Worm (Caenorhabditis elegans) whole organism, L2 larva: Measurements from ENCODE around the gene F46G11.6.

Experiments
- C34F6.9 ChIP-seq: fragments of 150-350 bp; optimal IDR thresholded peaks from 2 replicates; lab custom pipeline; 2014; ENCODE audit warnings: missing biosample characterization, missing genetic modification characterization
- F13H6.1 ChIP-seq: sonication (generic microtip); optimal IDR thresholded peaks from 2 replicates; lab custom pipeline; 2016; ENCODE audit warnings: missing genetic modification characterization, missing compliant biosample characterization
- R02D3.7 ChIP-seq: fragments of 150-350 bp; optimal IDR thresholded peaks from 2 replicates; lab custom pipeline; 2014; ENCODE audit warnings: missing biosample characterization, missing genetic modification characterization
- Y55F3AM.14 ChIP-seq: fragments of 200-800 bp; sonication (Bioruptor generic); optimal IDR thresholded peaks from 2 replicates; lab custom pipeline; 2018; ENCODE audit warnings: mild to moderate bottlenecking, missing genetic modification characterization, missing compliant biosample characterization
- alr-1 ChIP-seq: fragments of 150-350 bp; optimal IDR thresholded peaks from 2 replicates; lab custom pipeline; 2014; ENCODE audit warnings: missing biosample characterization, missing genetic modification characterization
- aly-2 ChIP-seq: fragments of 150-350 bp; optimal IDR thresholded peaks from 2 replicates; lab custom pipeline; 2014; ENCODE audit warnings: missing biosample characterization, missing genetic modification characterization
- ama-1 ChIP-seq: fragments of 150-350 bp; optimal IDR thresholded peaks from 2 replicates; lab custom pipeline; 2018; ENCODE audit warnings: inconsistent platforms
- blmp-1 ChIP-seq: sonication (generic microtip); optimal IDR thresholded peaks from 2 replicates; lab custom pipeline; 2017; ENCODE audit warnings: missing genetic modification characterization, mild to moderate bottlenecking, missing compliant biosample characterization, antibody characterized with exemption, moderate library complexity; ENCODE audit not compliant: insufficient read depth
- ceh-16 ChIP-seq: fragments of 150-350 bp; optimal IDR thresholded peaks from 2 replicates; lab custom pipeline; 2014; ENCODE audit warnings: missing biosample characterization, missing genetic modification characterization
- ceh-82 ChIP-seq: fragments of 150-350 bp; optimal IDR thresholded peaks from 2 replicates; lab custom pipeline; 2014; ENCODE audit warnings: missing biosample characterization, missing genetic modification characterization
- crh-2 ChIP-seq: sonication (generic microtip); optimal IDR thresholded peaks from 2 replicates; lab custom pipeline; 2017; ENCODE audit warnings: missing biosample characterization, missing genetic modification characterization
- dmd-4 ChIP-seq: sonication (generic microtip); optimal IDR thresholded peaks from 2 replicates; lab custom pipeline; 2017; ENCODE audit warnings: missing biosample characterization, missing genetic modification characterization
- egl-27 ChIP-seq: sonication (generic microtip); optimal IDR thresholded peaks from 3 replicates; lab custom pipeline; 2017; ENCODE audit warnings: missing biosample characterization, missing genetic modification reagents, missing genetic modification characterization
- elt-3 ChIP-seq: sonication (generic microtip); optimal IDR thresholded peaks from 2 replicates; lab custom pipeline; 2017; ENCODE audit warnings: missing biosample characterization, missing genetic modification characterization
- fos-1 ChIP-seq: fragments of 150-350 bp; optimal IDR thresholded peaks from 2 replicates; lab custom pipeline; 2014; ENCODE audit warnings: missing biosample characterization, missing genetic modification characterization
- lin-11 ChIP-seq: fragments of 150-350 bp; sonication (generic microtip); optimal IDR thresholded peaks from 2 replicates; lab custom pipeline; 2014; ENCODE audit warnings: missing biosample characterization, missing genetic modification characterization, inconsistent platforms, mixed read lengths
- lin-13 ChIP-seq: fragments of 150-350 bp; optimal IDR thresholded peaks from 2 replicates; lab custom pipeline; 2014; ENCODE audit warnings: missing biosample characterization, missing genetic modification reagents, missing genetic modification characterization
- lin-39 ChIP-seq: fragments of 150-350 bp; optimal IDR thresholded peaks from 2 replicates; lab custom pipeline; 2014; ENCODE audit warnings: missing biosample characterization, missing genetic modification reagents, missing genetic modification characterization
- lsy-2 ChIP-seq, 2 experiments: fragments of 150-350 bp in 1 of 2; sonication (generic microtip) in 1 of 2; optimal IDR thresholded peaks; 2 replicates each; lab custom pipeline; 2014 to 2017; ENCODE audit warnings: missing biosample characterization in 2 of 2, missing genetic modification characterization in 2 of 2
- mab-5 ChIP-seq: fragments of 150-350 bp; optimal IDR thresholded peaks from 2 replicates; lab custom pipeline; 2014; ENCODE audit warnings: missing biosample characterization, missing genetic modification characterization
- mbf-1 ChIP-seq: sonication (generic microtip); optimal IDR thresholded peaks from 2 replicates; lab custom pipeline; 2017; ENCODE audit warnings: missing biosample characterization, missing genetic modification characterization
- mdl-1 ChIP-seq, 2 experiments: fragments of 150-350 bp in 1 of 2; sonication (generic microtip) in 1 of 2; optimal IDR thresholded peaks; 2 replicates each; lab custom pipeline; 2017; ENCODE audit warnings: missing biosample characterization in 2 of 2, missing genetic modification characterization in 2 of 2
- nhr-11 ChIP-seq: fragments of 150-350 bp; optimal IDR thresholded peaks from 2 replicates; lab custom pipeline; 2014; ENCODE audit warnings: missing biosample characterization, missing genetic modification characterization
- nhr-12 ChIP-seq: fragments of 150-350 bp; optimal IDR thresholded peaks from 2 replicates; lab custom pipeline; 2014; ENCODE audit warnings: missing biosample characterization, missing genetic modification characterization
- nhr-129 ChIP-seq: fragments of 150-350 bp; optimal IDR thresholded peaks from 2 replicates; lab custom pipeline; 2014; ENCODE audit warnings: missing biosample characterization, missing genetic modification characterization
- nhr-21 ChIP-seq: fragments of 150-350 bp; optimal IDR thresholded peaks from 2 replicates; lab custom pipeline; 2014; ENCODE audit warnings: missing biosample characterization, missing genetic modification characterization
- nhr-23 ChIP-seq: fragments of 150-350 bp; optimal IDR thresholded peaks from 2 replicates; lab custom pipeline; 2014; ENCODE audit warnings: missing biosample characterization, missing genetic modification reagents, missing genetic modification characterization
- nhr-237 ChIP-seq: fragments of 150-350 bp; optimal IDR thresholded peaks from 2 replicates; lab custom pipeline; 2014; ENCODE audit warnings: missing biosample characterization, missing genetic modification characterization
- nhr-25 ChIP-seq: fragments of 150-350 bp; sonication (generic microtip); optimal IDR thresholded peaks from 3 replicates; lab custom pipeline; 2014; ENCODE audit warnings: missing biosample characterization, missing genetic modification characterization
- nhr-6 ChIP-seq: fragments of 150-350 bp; optimal IDR thresholded peaks from 2 replicates; lab custom pipeline; 2014; ENCODE audit warnings: missing biosample characterization, missing genetic modification characterization
- nhr-77 ChIP-seq: fragments of 150-350 bp; optimal IDR thresholded peaks from 2 replicates; lab custom pipeline; 2014; ENCODE audit warnings: missing biosample characterization, missing genetic modification characterization
- peb-1 ChIP-seq: fragments of 150-350 bp; optimal IDR thresholded peaks from 2 replicates; lab custom pipeline; 2014; ENCODE audit warnings: missing biosample characterization, missing genetic modification characterization
- sem-4 ChIP-seq: fragments of 150-350 bp; optimal IDR thresholded peaks from 2 replicates; lab custom pipeline; 2014; ENCODE audit warnings: missing biosample characterization, missing genetic modification reagents, missing genetic modification characterization
- skn-1 ChIP-seq: sonication (generic microtip); optimal IDR thresholded peaks from 2 replicates; lab custom pipeline; 2017; ENCODE audit warnings: missing biosample characterization, missing genetic modification characterization
- sma-3 ChIP-seq: sonication (generic microtip); optimal IDR thresholded peaks from 2 replicates; lab custom pipeline; 2016; ENCODE audit warnings: missing genetic modification reagents, missing genetic modification characterization, missing compliant biosample characterization
- sma-9 ChIP-seq, 2 experiments: fragments of 150-350 bp in 1 of 2; sonication (generic microtip) in 1 of 2; optimal IDR thresholded peaks; 2 replicates each; lab custom pipeline; 2014 to 2016; ENCODE audit warnings: missing genetic modification characterization in 2 of 2, mild to moderate bottlenecking in 1 of 2, missing biosample characterization in 1 of 2, missing compliant biosample characterization in 1 of 2, missing genetic modification reagents in 1 of 2, moderate library complexity in 1 of 2
- snpc-4 ChIP-seq: fragments of 150-350 bp; optimal IDR thresholded peaks from 2 replicates; lab custom pipeline; 2014; ENCODE audit warnings: missing biosample characterization, missing genetic modification characterization
- unc-39 ChIP-seq: fragments of 150-350 bp; optimal IDR thresholded peaks from 2 replicates; lab custom pipeline; 2014; ENCODE audit warnings: missing biosample characterization, missing genetic modification characterization
- unc-55 ChIP-seq: fragments of 150-350 bp; sonication (generic microtip); optimal IDR thresholded peaks from 3 replicates; lab custom pipeline; 2014; ENCODE audit warnings: missing biosample characterization, missing genetic modification reagents, missing genetic modification characterization
- unc-62 ChIP-seq: fragments of 150-350 bp; optimal IDR thresholded peaks from 2 replicates; lab custom pipeline; 2014; ENCODE audit warnings: missing biosample characterization, missing genetic modification reagents, missing genetic modification characterization
- zag-1 ChIP-seq: fragments of 150-350 bp; optimal IDR thresholded peaks from 2 replicates; lab custom pipeline; 2014; ENCODE audit warnings: missing biosample characterization, missing genetic modification characterization
- ztf-11 ChIP-seq: sonication (generic microtip); optimal IDR thresholded peaks from 2 replicates; lab custom pipeline; 2017; ENCODE audit warnings: missing biosample characterization, missing genetic modification characterization
- ztf-4 ChIP-seq: fragments of 150-350 bp; optimal IDR thresholded peaks from 2 replicates; lab custom pipeline; 2014; ENCODE audit warnings: missing biosample characterization, missing genetic modification characterization

The F46G11.6 gene

DNA sequence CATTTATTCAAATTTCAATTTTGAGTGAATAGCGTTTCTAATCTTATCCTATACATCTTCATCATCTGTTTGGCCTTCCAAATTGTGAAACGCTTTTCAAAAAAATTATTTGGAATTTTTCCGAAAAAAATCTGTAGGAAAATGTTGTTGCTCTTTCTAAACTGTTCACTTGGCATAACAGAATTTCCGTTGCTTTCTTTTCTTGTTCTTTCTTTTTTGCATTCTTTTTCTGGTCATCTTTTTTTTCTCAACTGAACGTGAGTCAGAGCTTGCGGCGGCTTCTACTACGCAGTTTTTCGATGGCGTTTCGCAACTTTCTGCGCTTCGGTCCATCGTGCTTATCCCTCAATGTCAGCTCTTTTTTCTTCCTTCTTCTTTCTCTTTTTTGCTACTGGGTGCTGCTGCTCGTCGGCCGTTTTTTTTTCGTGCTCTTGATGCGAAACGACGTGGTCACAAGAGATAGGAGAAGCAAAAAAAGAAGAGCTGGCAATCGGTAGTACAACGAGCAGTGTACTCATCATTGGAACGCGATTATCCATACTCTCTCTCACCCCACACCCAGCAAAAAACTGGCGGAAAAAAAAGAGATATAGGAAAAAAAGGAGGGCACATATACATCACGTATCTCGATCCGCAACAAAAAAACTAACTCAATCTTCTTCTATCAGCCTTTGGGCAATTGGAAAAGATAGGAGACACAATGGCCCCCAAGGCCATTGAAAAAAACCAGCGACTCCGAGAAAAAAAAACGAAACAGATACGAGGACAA lies 33.6 kb downstream of the F46G11.6 start (continued):
- TF ChIP-seq peb-1 (tag; lab: Kevin White, UChicago) (no peak), lin-11 (no peak)

DNA sequence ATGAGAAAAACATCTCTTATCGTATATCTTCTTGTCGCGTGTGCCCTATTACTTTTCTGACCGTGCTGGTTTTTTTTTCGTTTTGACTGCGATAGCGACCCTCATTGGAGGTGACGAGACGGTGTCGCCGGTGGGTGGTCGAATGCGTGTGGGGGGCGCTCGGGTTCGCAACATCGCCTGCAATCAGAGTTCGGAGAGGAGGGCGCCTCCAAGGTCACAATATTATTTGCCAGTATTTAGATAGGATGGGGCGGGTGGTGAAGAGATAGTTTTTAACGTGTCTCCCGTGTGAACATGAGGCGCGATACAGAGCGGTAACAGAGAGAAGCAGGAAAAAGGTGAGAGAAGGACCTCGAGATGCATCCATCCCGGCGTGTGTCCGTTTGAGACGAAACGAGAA lies 34.6 kb downstream of the F46G11.6 start:
- TF ChIP-seq blmp-1 (tag; lab: Kevin White, UChicago), result peak; percentile 21
- peak; percentile 50 for TF ChIP-seq nhr-25 (tag; lab: Kevin White, UChicago)
- TF ChIP-seq ztf-11 (tag; lab: Kevin White, UChicago), result no peak
- no peak for TF ChIP-seq unc-62
- TF ChIP-seq F13H6.1 (tag; lab: Kevin White, UChicago), result peak; percentile 1
- TF ChIP-seq snpc-4, result no peak
- TF ChIP-seq peb-1 (tag; lab: Kevin White, UChicago), result no peak
- TF ChIP-seq sma-9 (GFP tag; optimal IDR thresholded peaks at IDR 0.05; lab: Kevin White, UChicago), result peak; percentile 20
- no peak for TF ChIP-seq sma-9 (tag; optimal IDR thresholded peaks at IDR 0.05; lab: Kevin White, UChicago)
- TF ChIP-seq ceh-16, result peak; percentile 59
- no peak for TF ChIP-seq mab-5 (tag; lab: Kevin White, UChicago)
- peak; percentile 30 for TF ChIP-seq nhr-21 (tag; lab: Kevin White, UChicago)
- peak in 1 of 2 experiments; percentile 23 for TF ChIP-seq mdl-1 (tag; optimal IDR thresholded peaks at IDR 0.05; lab: Kevin White, UChicago)
- no peak for TF ChIP-seq dmd-4 (tag; lab: Kevin White, UChicago)
- no peak for TF ChIP-seq ama-1
- TF ChIP-seq nhr-237 (tag; lab: Kevin White, UChicago), result no peak
- TF ChIP-seq ceh-82 (tag; lab: Kevin White, UChicago), result no peak
- TF ChIP-seq sma-3, result peak; percentile 44
- no peak for TF ChIP-seq nhr-129 (tag; lab: Kevin White, UChicago)
- no peak for TF ChIP-seq lin-13 (GFP tag; lab: Kevin White, UChicago)

DNA sequence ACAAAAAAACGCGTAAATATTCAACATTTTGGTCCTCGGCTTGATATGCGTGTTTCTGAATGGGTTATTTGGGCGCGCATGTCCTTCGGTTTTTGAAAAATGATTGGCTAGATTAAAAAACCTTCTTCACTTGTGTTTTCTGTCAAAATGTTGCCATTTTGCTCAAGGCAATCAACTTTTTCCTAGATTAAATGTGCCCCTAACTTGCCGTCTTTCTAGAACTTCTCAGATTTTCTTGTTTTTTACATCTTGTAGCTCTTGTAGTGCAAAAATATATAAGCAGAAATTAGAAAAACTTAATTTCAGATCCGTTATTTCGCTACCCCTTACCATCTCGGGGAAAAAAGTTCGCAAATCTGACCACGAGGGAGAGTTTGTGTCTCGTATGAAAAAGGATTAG lies 35.5 kb downstream of the F46G11.6 start, which contains the start of gene hbl-1:
Gene hbl-1, plus strand, starts transcription at position 301 of the 400 bp plus-strand sequence.
- no peak for TF ChIP-seq peb-1 (tag; lab: Kevin White, UChicago)
- TF ChIP-seq lsy-2 (tag; optimal IDR thresholded peaks at IDR 0.05; lab: Kevin White, UChicago), result no peak
- TF ChIP-seq sma-3, result no peak
- TF ChIP-seq dmd-4 (tag; lab: Kevin White, UChicago), result no peak
- TF ChIP-seq ztf-4 (tag; lab: Kevin White, UChicago), result no peak
- no peak for TF ChIP-seq R02D3.7 (tag; lab: Kevin White, UChicago)
- no peak for TF ChIP-seq alr-1
- TF ChIP-seq sma-9 (GFP tag; optimal IDR thresholded peaks at IDR 0.05; lab: Kevin White, UChicago), result no peak
- no peak for TF ChIP-seq sma-9 (tag; optimal IDR thresholded peaks at IDR 0.05; lab: Kevin White, UChicago)
- TF ChIP-seq C34F6.9, result no peak
- no peak for TF ChIP-seq nhr-129 (tag; lab: Kevin White, UChicago)
- TF ChIP-seq nhr-12, result no peak

DNA sequence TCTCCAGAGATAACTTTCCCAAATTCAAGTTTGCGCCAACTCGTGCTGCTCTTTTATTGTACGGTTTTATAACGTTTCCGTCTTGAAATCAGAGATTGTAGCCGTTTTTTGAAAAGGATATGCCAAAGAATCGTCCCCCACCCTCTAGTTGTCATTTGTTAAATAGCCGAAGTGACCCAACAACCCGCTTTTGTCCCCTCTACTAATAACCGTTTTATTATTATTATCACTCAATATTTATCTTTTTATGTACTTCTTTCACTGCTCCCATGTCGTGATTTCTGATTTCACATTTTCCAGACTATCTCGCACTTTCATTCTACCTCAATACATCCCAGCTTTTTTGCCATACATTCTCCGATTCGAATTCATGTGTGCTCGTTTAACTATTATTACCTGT lies 40.7 kb downstream of the F46G11.6 start:
- TF ChIP-seq lin-39 (tag; lab: Kevin White, UChicago), result no peak
- TF ChIP-seq dmd-4 (tag; lab: Kevin White, UChicago), result no peak

- no peak for TF ChIP-seq mab-5 (tag; lab: Kevin White, UChicago)
- TF ChIP-seq lsy-2 (tag; optimal IDR thresholded peaks at IDR 0.05; lab: Kevin White, UChicago), result peak in 1 of 2 experiments; percentile 21
- TF ChIP-seq nhr-6 (tag; lab: Kevin White, UChicago), result peak; percentile 43
- TF ChIP-seq nhr-23, result no peak
- TF ChIP-seq egl-27 (tag; lab: Kevin White, UChicago), result peak; percentile 50
- peak; percentile 47 for TF ChIP-seq crh-2 (tag; lab: Kevin White, UChicago)
- no peak for TF ChIP-seq unc-39
- no peak for TF ChIP-seq skn-1 (tag; lab: Kevin White, UChicago)
- peak in 1 of 2 experiments; percentile 7 for TF ChIP-seq mdl-1 (tag; optimal IDR thresholded peaks at IDR 0.05; lab: Kevin White, UChicago)
- TF ChIP-seq ceh-16, result peak; percentile 77
- TF ChIP-seq lin-11, result no peak
- no peak for TF ChIP-seq C34F6.9
- no peak for TF ChIP-seq nhr-11 (tag; lab: Kevin White, UChicago)
- no peak for TF ChIP-seq ama-1
- TF ChIP-seq aly-2 (tag; lab: Kevin White, UChicago), result no peak
- peak; percentile 13 for TF ChIP-seq lin-13 (GFP tag; lab: Kevin White, UChicago)
- TF ChIP-seq unc-55 (GFP tag; lab: Kevin White, UChicago), result no peak
- TF ChIP-seq nhr-21 (tag; lab: Kevin White, UChicago), result peak; percentile 65
- TF ChIP-seq peb-1 (tag; lab: Kevin White, UChicago), result no peak
- no peak for TF ChIP-seq sem-4 (tag; lab: Kevin White, UChicago)
- peak; percentile 88 for TF ChIP-seq nhr-25 (tag; lab: Kevin White, UChicago)
- TF ChIP-seq Y55F3AM.14 (GFP tag; lab: Kevin White, UChicago), result no peak
- TF ChIP-seq nhr-77 (tag; lab: Kevin White, UChicago), result no peak
- TF ChIP-seq mbf-1, result no peak
- TF ChIP-seq zag-1 (tag; lab: Kevin White, UChicago), result no peak
- TF ChIP-seq alr-1, result no peak
- no peak for TF ChIP-seq elt-3
- TF ChIP-seq fos-1 (tag; lab: Kevin White, UChicago), result peak; percentile 55
These were observed 41.8 kb downstream of the F46G11.6 start for ce11 chrX:5828085-5828484.
